Worm (Caenorhabditis elegans): ENCODE measurements around the gene F31F7.2.

ce11 chrV:6224494-6224959 lies 46.1 kb upstream of the F31F7.2 start:
- TF ChIP-seq swsn-7 (tag; optimal IDR thresholded peaks at IDR 0.05) (peak; percentile 98), efl-1 (optimal IDR thresholded peaks at IDR 0.05) (peak; percentile 82 to 83), efl-1 (GFP tag; optimal IDR thresholded peaks at IDR 0.05 in 1 of 2) (peak; percentile 56 to 96), nhr-47 (tag; optimal IDR thresholded peaks at IDR 0.05) (peak; percentile 99), fos-1 (tag; optimal IDR thresholded peaks at IDR 0.05) (peak; percentile 89)

Measured in whole organism, L1 larva.